Fruit fly (Drosophila melanogaster): ENCODE measurements around the gene rtp.

DNA sequence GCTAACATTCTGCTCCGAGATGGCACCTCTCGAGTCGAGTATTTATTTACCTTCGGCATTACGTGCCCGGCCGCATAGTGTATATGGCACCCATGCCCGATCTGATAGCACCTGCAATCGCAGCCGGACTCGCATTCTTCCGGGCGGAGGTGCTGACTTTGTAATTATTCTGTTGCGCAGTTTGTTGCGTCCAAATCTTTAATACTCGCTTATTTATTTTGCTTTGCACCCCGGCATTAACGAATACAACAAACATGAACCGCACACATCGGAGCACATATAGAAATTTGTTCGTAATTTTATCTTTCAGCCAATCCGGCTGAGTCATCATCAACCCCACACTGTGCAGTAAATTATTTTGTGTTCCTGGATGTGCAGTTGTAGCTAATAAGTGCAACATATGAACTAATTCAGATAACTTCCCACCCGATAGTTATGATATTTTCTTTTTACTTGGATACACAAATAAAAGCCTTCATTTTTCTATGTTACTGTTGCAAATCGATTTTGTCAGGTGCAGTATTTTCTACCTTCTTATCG, 25.0 kb upstream of the rtp start:
- TF ChIP-seq CG1620 (GFP tag; optimal IDR thresholded peaks at IDR 0.05) (peak; percentile 4), CG5204 (GFP tag; optimal IDR thresholded peaks at IDR 0.05) (no peak), kay (GFP tag; ENCODE audit: borderline replicate concordance) (peak; percentile 96), tj (GFP tag; optimal IDR thresholded peaks at IDR 0.05) (peak; percentile 83), cnc (optimal IDR thresholded peaks at IDR 0.05) (peak in 1 of 2 experiments; percentile 70), bab1 (GFP tag; optimal IDR thresholded peaks at IDR 0.05) (no peak), CG7101 (tag; optimal IDR thresholded peaks at IDR 0.05) (peak; percentile 20), CG7045 (GFP tag; optimal IDR thresholded peaks at IDR 0.05) (no peak), Mnt (GFP tag; optimal IDR thresholded peaks at IDR 0.05) (peak; percentile 55), Crg-1 (GFP tag; optimal IDR thresholded peaks at IDR 0.05) (peak; percentile 27), CG33017 (tag; optimal IDR thresholded peaks at IDR 0.05) (peak; percentile 28)

Measured in whole organism, adult.